Fruit fly (Drosophila melanogaster) whole organism, embryonic: Measurements from ENCODE around the gene Nmdar1.

Experiments used
- Abd-B ChIP-seq: fragments of 200-800 bp; sonication (Bioruptor generic); optimal IDR thresholded peaks from 2 replicates; lab custom pipeline; 2018; ENCODE audit warnings: missing biosample characterization, mild to moderate bottlenecking, missing genetic modification characterization, moderate library complexity
- Atf6 ChIP-seq: fragments of 200-800 bp; sonication (Bioruptor generic); IDR thresholded peaks from 2 replicates; pipeline ENCODE4 v1.3.6; 2022; ENCODE audit warnings: missing biosample characterization, missing genetic modification characterization
- BEAF-32 ChIP-seq: fragments of 200-800 bp; sonication (Bioruptor generic); optimal IDR thresholded peaks from 3 replicates; lab custom pipeline; 2017; ENCODE audit warnings: missing biosample characterization, missing genetic modification characterization, mild to moderate bottlenecking, moderate library complexity, missing genetic modification reagents
- CG10267 ChIP-seq: fragments of 200-800 bp; sonication (Bioruptor generic); optimal IDR thresholded peaks from 2 replicates; lab custom pipeline; 2018; ENCODE audit warnings: missing biosample characterization, mild to moderate bottlenecking, missing genetic modification characterization, moderate library complexity
- CG11504 ChIP-seq: fragments of 200-800 bp; sonication (Bioruptor generic); optimal IDR thresholded peaks from 3 replicates; lab custom pipeline; 2019; ENCODE audit warnings: missing biosample characterization, mild to moderate bottlenecking, missing genetic modification characterization, moderate library complexity
- CG11695 ChIP-seq: fragments of 200-800 bp; sonication (Bioruptor generic); IDR thresholded peaks from 3 replicates; pipeline ENCODE4 v1.3.6; 2022; ENCODE audit warnings: missing biosample characterization, missing genetic modification characterization
- CG12155 ChIP-seq: fragments of 200-800 bp; sonication (Bioruptor generic); optimal IDR thresholded peaks from 3 replicates; lab custom pipeline; 2016; ENCODE audit warnings: missing biosample characterization, missing genetic modification characterization
- CG13894 ChIP-seq: fragments of 200-800 bp; sonication (Bioruptor generic); optimal IDR thresholded peaks from 3 replicates; lab custom pipeline; 2018; ENCODE audit warnings: missing biosample characterization, mild to moderate bottlenecking, missing genetic modification characterization, moderate library complexity
- CG14710 ChIP-seq: fragments of 200-800 bp; sonication (Bioruptor generic); optimal IDR thresholded peaks from 3 replicates; lab custom pipeline; 2019; ENCODE audit warnings: missing biosample characterization, mild to moderate bottlenecking, missing genetic modification characterization, moderate library complexity
- CG1603 ChIP-seq: fragments of 200-800 bp; sonication (Bioruptor generic); optimal IDR thresholded peaks from 2 replicates; lab custom pipeline; 2019; ENCODE audit warnings: missing biosample characterization, mild to moderate bottlenecking, missing genetic modification characterization, moderate library complexity
- CG17186 ChIP-seq: fragments of 200-800 bp; sonication (Bioruptor generic); optimal IDR thresholded peaks from 3 replicates; lab custom pipeline; 2017; ENCODE audit warnings: missing biosample characterization, missing genetic modification reagents, missing genetic modification characterization
- CG17912 ChIP-seq: fragments of 200-800 bp; sonication (Bioruptor generic); optimal IDR thresholded peaks from 2 replicates; lab custom pipeline; 2018; ENCODE audit warnings: missing biosample characterization, mild to moderate bottlenecking, missing genetic modification characterization
- CG2116 ChIP-seq: fragments of 200-800 bp; sonication (Bioruptor generic); optimal IDR thresholded peaks from 3 replicates; lab custom pipeline; 2018; ENCODE audit warnings: missing biosample characterization, mild to moderate bottlenecking, missing genetic modification characterization
- CG2120 ChIP-seq: fragments of 200-800 bp; sonication (Bioruptor generic); optimal IDR thresholded peaks from 3 replicates; lab custom pipeline; 2016; ENCODE audit warnings: missing biosample characterization, missing genetic modification characterization
- CG3407 ChIP-seq: fragments of 200-800 bp; sonication (Bioruptor generic); optimal IDR thresholded peaks from 2 replicates; lab custom pipeline; 2018; ENCODE audit warnings: missing biosample characterization, mild to moderate bottlenecking, missing genetic modification characterization
- CG34376 ChIP-seq: fragments of 200-800 bp; sonication (Bioruptor generic); optimal IDR thresholded peaks from 2 replicates; lab custom pipeline; 2018; ENCODE audit warnings: missing biosample characterization, mild to moderate bottlenecking, missing genetic modification characterization
- CG34422 ChIP-seq: fragments of 200-800 bp; sonication (Bioruptor generic); IDR thresholded peaks from 3 replicates; pipeline ENCODE4 v1.3.6; 2022; ENCODE audit warnings: missing biosample characterization, missing genetic modification characterization
- CG3847 ChIP-seq: fragments of 200-800 bp; sonication (Bioruptor generic); IDR thresholded peaks from 2 replicates; pipeline ENCODE4 v1.3.6; 2022; ENCODE audit warnings: missing biosample characterization, missing genetic modification characterization
- CG4617 ChIP-seq: fragments of 200-800 bp; sonication (Bioruptor generic); optimal IDR thresholded peaks from 3 replicates; lab custom pipeline; 2016; ENCODE audit warnings: missing biosample characterization, missing genetic modification characterization, borderline replicate concordance
- CG5953 ChIP-seq: fragments of 200-800 bp; sonication (Bioruptor generic); IDR thresholded peaks from 2 replicates; pipeline ENCODE4 v1.3.6; 2022; ENCODE audit warnings: missing biosample characterization, missing genetic modification characterization
- CG6175 ChIP-seq: fragments of 200-800 bp; sonication (Bioruptor generic); IDR thresholded peaks from 3 replicates; pipeline ENCODE4 v1.3.6; 2022; ENCODE audit warnings: missing biosample characterization, missing genetic modification characterization
- CG9437 ChIP-seq: fragments of 200-800 bp; sonication (Bioruptor generic); optimal IDR thresholded peaks from 2 replicates; lab custom pipeline; 2018; ENCODE audit warnings: missing biosample characterization, mild to moderate bottlenecking, missing genetic modification characterization
- CoRest ChIP-seq: fragments of 200-800 bp; sonication (Bioruptor generic); optimal IDR thresholded peaks from 3 replicates; lab custom pipeline; 2018; ENCODE audit warnings: missing biosample characterization, mild to moderate bottlenecking, missing genetic modification characterization, moderate library complexity
- Dfd ChIP-seq, 2 experiments: fragments of >200 bp; optimal IDR thresholded peaks; 2 replicates each; lab custom pipeline; 2017; ENCODE audit warnings: missing biosample characterization in 2 of 2, missing genetic modification characterization in 2 of 2
- Dp ChIP-seq: fragments of 200-800 bp; sonication (Bioruptor generic); optimal IDR thresholded peaks from 2 replicates; lab custom pipeline; 2018; ENCODE audit warnings: missing biosample characterization, mild to moderate bottlenecking, missing genetic modification characterization, moderate library complexity
- E2f2 ChIP-seq: fragments of 200-800 bp; sonication (Bioruptor generic); IDR thresholded peaks from 2 replicates; pipeline ENCODE4 v1.3.6; 2022; ENCODE audit warnings: missing biosample characterization, missing genetic modification characterization
- Ets97D ChIP-seq: fragments of 200-800 bp; sonication (Bioruptor generic); optimal IDR thresholded peaks from 3 replicates; lab custom pipeline; 2016; ENCODE audit warnings: missing biosample characterization, missing genetic modification characterization
- HLH3B ChIP-seq: fragments of 200-800 bp; sonication (Bioruptor generic); IDR thresholded peaks from 2 replicates; pipeline ENCODE4 v1.3.6; 2022; ENCODE audit warnings: missing biosample characterization, missing genetic modification characterization
- Lhr ChIP-seq: fragments of 200-800 bp; sonication (Bioruptor generic); optimal IDR thresholded peaks from 3 replicates; lab custom pipeline; 2017; ENCODE audit warnings: mild to moderate bottlenecking, missing biosample characterization, missing genetic modification reagents, missing genetic modification characterization
- Myb ChIP-seq: fragments of 200-800 bp; sonication (Bioruptor generic); optimal IDR thresholded peaks from 2 replicates; lab custom pipeline; 2016; ENCODE audit warnings: missing biosample characterization, missing genetic modification characterization
- Side ChIP-seq: fragments of 200-800 bp; sonication (Bioruptor generic); optimal IDR thresholded peaks from 2 replicates; lab custom pipeline; 2016; ENCODE audit warnings: missing biosample characterization, missing genetic modification characterization
- Sry-δ ChIP-seq: fragments of 200-800 bp; sonication (Bioruptor generic); optimal IDR thresholded peaks from 2 replicates; lab custom pipeline; 2016; ENCODE audit warnings: missing biosample characterization, missing genetic modification characterization
- ase ChIP-seq: fragments of 200-800 bp; sonication (Bioruptor generic); IDR thresholded peaks from 3 replicates; pipeline ENCODE4 v1.3.6; 2022; ENCODE audit warnings: missing biosample characterization, missing genetic modification characterization
- ash1 ChIP-seq: fragments of 200-800 bp; sonication (Bioruptor generic); optimal IDR thresholded peaks from 2 replicates; lab custom pipeline; 2018; ENCODE audit warnings: missing biosample characterization, mild to moderate bottlenecking, missing genetic modification characterization
- chinmo ChIP-seq: fragments of 200-800 bp; sonication (Bioruptor generic); IDR thresholded peaks from 4 replicates; pipeline ENCODE4 v1.3.6; 2022; ENCODE audit warnings: missing biosample characterization, missing genetic modification characterization; ENCODE audit not compliant: partially characterized antibody
- eyg ChIP-seq: fragments of 200-800 bp; sonication (Bioruptor generic); optimal IDR thresholded peaks from 3 replicates; lab custom pipeline; 2016; ENCODE audit warnings: missing biosample characterization, missing genetic modification characterization
- ftz-f1 ChIP-seq: fragments of 200-800 bp; sonication (Bioruptor generic); optimal IDR thresholded peaks from 2 replicates; lab custom pipeline; 2016; ENCODE audit warnings: missing biosample characterization, missing genetic modification characterization
- gem ChIP-seq: fragments of 200-800 bp; sonication (Bioruptor generic); optimal IDR thresholded peaks from 2 replicates; lab custom pipeline; 2019; ENCODE audit warnings: missing biosample characterization, mild to moderate bottlenecking, missing genetic modification characterization, moderate library complexity
- maf-S ChIP-seq: fragments of 200-800 bp; sonication (Bioruptor generic); optimal IDR thresholded peaks from 2 replicates; lab custom pipeline; 2016; ENCODE audit warnings: missing biosample characterization, missing genetic modification characterization
- mam ChIP-seq: fragments of 200-800 bp; sonication (Bioruptor generic); optimal IDR thresholded peaks from 3 replicates; lab custom pipeline; 2016; ENCODE audit warnings: missing biosample characterization, missing genetic modification characterization
- nmo ChIP-seq: fragments of 200-800 bp; sonication (Bioruptor generic); optimal IDR thresholded peaks from 2 replicates; lab custom pipeline; 2018; ENCODE audit warnings: missing biosample characterization, mild to moderate bottlenecking, missing genetic modification characterization, moderate library complexity
- phol ChIP-seq: fragments of 200-800 bp; sonication (Bioruptor generic); optimal IDR thresholded peaks from 3 replicates; lab custom pipeline; 2018; ENCODE audit warnings: missing biosample characterization, mild to moderate bottlenecking, missing genetic modification characterization, moderate library complexity
- pzg ChIP-seq: fragments of 200-800 bp; sonication (Bioruptor generic); optimal IDR thresholded peaks from 3 replicates; lab custom pipeline; 2018; ENCODE audit warnings: missing biosample characterization, mild to moderate bottlenecking, missing genetic modification characterization, moderate library complexity
- slbo ChIP-seq: fragments of 200-800 bp; sonication (Bioruptor generic); IDR thresholded peaks from 2 replicates; pipeline ENCODE4 v1.3.6; 2022; ENCODE audit warnings: missing biosample characterization, missing genetic modification characterization
- sna ChIP-seq: fragments of 200-800 bp; sonication (Bioruptor generic); IDR thresholded peaks from 2 replicates; pipeline ENCODE4 v1.3.6; 2022; ENCODE audit warnings: missing biosample characterization, missing genetic modification characterization; ENCODE audit not compliant: partially characterized antibody
- stc ChIP-seq: fragments of 200-800 bp; sonication (Bioruptor generic); IDR thresholded peaks from 2 replicates; pipeline ENCODE4 v1.3.6; 2022; ENCODE audit warnings: missing biosample characterization, missing genetic modification characterization
- trem ChIP-seq: fragments of 200-800 bp; optimal IDR thresholded peaks from 3 replicates; lab custom pipeline; 2019; ENCODE audit warnings: missing biosample characterization, mild to moderate bottlenecking, missing genetic modification characterization, moderate library complexity
- trh ChIP-seq: fragments of 200-800 bp; sonication (Bioruptor generic); optimal IDR thresholded peaks from 2 replicates; lab custom pipeline; 2016; ENCODE audit warnings: missing biosample characterization, missing genetic modification characterization

Nmdar1 gene

DNA sequence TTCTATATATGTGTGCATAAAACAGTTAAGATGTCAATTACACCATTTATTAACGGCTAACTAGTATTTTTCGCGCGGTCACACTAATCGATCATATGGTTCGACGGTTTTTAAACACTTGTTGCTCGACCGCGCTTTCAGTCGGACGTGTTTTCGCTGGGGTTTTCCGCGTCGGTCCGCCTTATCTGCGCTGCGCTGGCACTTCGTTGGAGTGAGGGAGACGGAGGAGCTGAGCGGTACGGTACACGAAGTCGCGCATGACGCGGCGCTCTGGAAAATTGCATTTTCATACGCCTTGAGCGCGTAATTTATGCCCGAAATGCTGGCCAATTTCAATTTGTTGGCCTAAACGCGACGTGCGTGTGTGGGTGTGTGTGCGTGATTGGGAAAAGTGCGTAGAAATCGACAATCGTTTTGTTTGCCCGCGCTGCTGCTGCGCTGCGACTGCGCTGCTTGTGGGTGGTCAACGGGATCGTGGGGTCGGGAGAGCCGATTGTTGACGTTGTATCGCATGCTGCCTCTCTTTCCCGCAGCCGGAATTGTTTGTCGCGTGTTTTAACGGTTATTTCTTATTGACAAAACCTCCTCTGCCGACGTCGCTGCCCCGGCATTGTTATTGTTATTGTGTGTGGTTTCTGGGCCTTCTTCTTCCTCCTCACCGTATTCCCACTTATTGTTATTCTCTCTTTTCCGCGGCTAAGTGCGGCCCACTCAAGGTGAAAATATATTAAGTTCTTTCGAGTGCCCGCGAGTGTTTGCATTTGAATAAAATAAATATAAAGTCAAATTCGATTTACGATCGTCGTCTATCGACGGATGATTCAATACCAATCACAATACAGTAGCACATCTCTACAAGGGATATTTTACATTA is 5.9 kb downstream of the Nmdar1 start, which contains the start of gene Itpr (continued):
- TF ChIP-seq ase (GFP tag; lab: Robert Waterston, UW) (no peak), CG13894 (tag; lab: Kevin White, UChicago) (no peak), CG4617 (no peak), CG11504 (tag; lab: Kevin White, UChicago) (no peak), slbo (GFP tag; lab: Robert Waterston, UW) (no peak), HLH3B (GFP tag; lab: Robert Waterston, UW) (no peak), CG12155 (GFP tag; lab: Kevin White, UChicago) (no peak), Side (GFP tag; lab: Kevin White, UChicago) (no peak), CG5953 (GFP tag; lab: Robert Waterston, UW) (0 out of 2 replicates have a peak, but pooled peaks have one; percentile 11), CG2120 (GFP tag; lab: Kevin White, UChicago) (no peak)

DNA sequence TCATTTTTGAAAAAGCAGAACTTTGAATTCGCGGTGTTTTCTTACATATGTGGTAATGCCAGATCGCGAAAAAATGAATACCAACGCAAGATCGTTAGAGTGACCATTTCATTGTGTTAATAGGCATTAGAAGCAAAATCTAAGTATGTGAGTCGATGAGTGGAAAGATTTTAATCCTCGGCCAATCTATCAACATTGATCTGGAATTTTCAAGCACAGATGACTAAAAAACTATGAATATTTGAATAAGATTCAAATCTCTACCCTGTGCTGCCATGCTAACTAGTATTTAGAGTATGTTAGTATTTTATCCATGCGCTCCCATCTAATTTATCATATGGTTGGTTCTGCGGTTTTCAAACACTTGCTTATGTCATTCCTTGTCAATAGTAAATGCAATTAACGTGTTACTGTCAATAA is 6.5 kb downstream of the Nmdar1 start:
- TF ChIP-seq CG9437 (GFP tag; lab: Kevin White, UChicago), result peak; percentile 69
- TF ChIP-seq ash1 (GFP tag; lab: Kevin White, UChicago), result no peak
- no peak for TF ChIP-seq maf-S
- no peak for TF ChIP-seq CG34422 (GFP tag; lab: Robert Waterston, UW)
- TF ChIP-seq gem (tag; lab: Kevin White, UChicago), result peak; percentile 2
- peak; percentile 45 for TF ChIP-seq CG2116 (GFP tag; lab: Kevin White, UChicago)
- no peak for TF ChIP-seq CG17912 (GFP tag; lab: Kevin White, UChicago)
- TF ChIP-seq CG3407 (GFP tag; lab: Kevin White, UChicago), result no peak
- TF ChIP-seq CG10267 (tag; lab: Kevin White, UChicago), result peak; percentile 48
- no peak for TF ChIP-seq trh (GFP tag; lab: Kevin White, UChicago)
- peak; percentile 41 for TF ChIP-seq pzg (GFP tag; lab: Kevin White, UChicago)
- TF ChIP-seq CG11695 (GFP tag; lab: Robert Waterston, UW), result no peak
- TF ChIP-seq chinmo (GFP tag; lab: Robert Waterston, UW), result no peak
- peak; percentile 42 for TF ChIP-seq CG14710 (tag; lab: Kevin White, UChicago)
- no peak for TF ChIP-seq sna (GFP tag; lab: Robert Waterston, UW)
- TF ChIP-seq CG17186 (GFP tag; lab: Kevin White, UChicago), result peak; percentile 71
- TF ChIP-seq CG6175 (GFP tag; lab: Robert Waterston, UW), result no peak
- peak; percentile 13 for TF ChIP-seq nmo (GFP tag; lab: Kevin White, UChicago)
- TF ChIP-seq trem, result peak; percentile 50
- TF ChIP-seq Abd-B (GFP tag; lab: Kevin White, UChicago), result peak; percentile 23
- peak; percentile 57 for TF ChIP-seq Ets97D
- peak; percentile 34 for TF ChIP-seq Sry-δ
- peak; percentile 81 for TF ChIP-seq Lhr (GFP tag; lab: Kevin White, UChicago)
- TF ChIP-seq ftz-f1 (GFP tag; lab: Kevin White, UChicago), result no peak
- no peak for TF ChIP-seq CG34376 (GFP tag; lab: Kevin White, UChicago)
- no peak for TF ChIP-seq Dfd (GFP tag; optimal IDR thresholded peaks at IDR 0.05; lab: Kevin White, UChicago)
- TF ChIP-seq E2f2 (GFP tag; lab: Robert Waterston, UW), result peak; percentile 84
- no peak for TF ChIP-seq mam (GFP tag; lab: Kevin White, UChicago)
- peak; percentile 53 for TF ChIP-seq CG3847 (GFP tag; lab: Robert Waterston, UW)
- TF ChIP-seq Myb (GFP tag; lab: Kevin White, UChicago), result peak; percentile 85
- peak; percentile 32 for TF ChIP-seq phol (tag; lab: Kevin White, UChicago)
- TF ChIP-seq Dp, result peak; percentile 79
- peak; percentile 16 for TF ChIP-seq CoRest (tag; lab: Kevin White, UChicago)
- TF ChIP-seq BEAF-32, result peak; percentile 49
- TF ChIP-seq Atf6 (GFP tag; lab: Robert Waterston, UW), result no peak
- no peak for TF ChIP-seq eyg (GFP tag; lab: Kevin White, UChicago)
- TF ChIP-seq stc (GFP tag; lab: Robert Waterston, UW), result no peak
- TF ChIP-seq CG1603 (tag; lab: Kevin White, UChicago), result peak; percentile 27
